Worm (Caenorhabditis elegans) whole organism, L2 larva: ENCODE measurements around the gene grk-2.
A peak's percentile ranks its signal among the peaks of the same experiment; 100 is the strongest.

Experiments used
- C34F6.9 ChIP-seq: fragments of 150-350 bp; optimal IDR thresholded peaks from 2 replicates; lab custom pipeline; 2014; ENCODE audit warnings: missing biosample characterization, missing genetic modification characterization
- F13H6.1 ChIP-seq: sonication (generic microtip); optimal IDR thresholded peaks from 2 replicates; lab custom pipeline; 2016; ENCODE audit warnings: missing genetic modification characterization, missing compliant biosample characterization
- R02D3.7 ChIP-seq: fragments of 150-350 bp; optimal IDR thresholded peaks from 2 replicates; lab custom pipeline; 2014; ENCODE audit warnings: missing biosample characterization, missing genetic modification characterization
- Y55F3AM.14 ChIP-seq: fragments of 200-800 bp; sonication (Bioruptor generic); optimal IDR thresholded peaks from 2 replicates; lab custom pipeline; 2018; ENCODE audit warnings: mild to moderate bottlenecking, missing genetic modification characterization, missing compliant biosample characterization
- ZK546.5 ChIP-seq: sonication (generic microtip); optimal IDR thresholded peaks from 2 replicates; lab custom pipeline; 2017; ENCODE audit warnings: missing biosample characterization, missing genetic modification characterization
- aly-2 ChIP-seq: fragments of 150-350 bp; optimal IDR thresholded peaks from 2 replicates; lab custom pipeline; 2014; ENCODE audit warnings: missing biosample characterization, missing genetic modification characterization
- ama-1 ChIP-seq: fragments of 150-350 bp; optimal IDR thresholded peaks from 2 replicates; lab custom pipeline; 2018; ENCODE audit warnings: inconsistent platforms
- blmp-1 ChIP-seq: sonication (generic microtip); optimal IDR thresholded peaks from 2 replicates; lab custom pipeline; 2017; ENCODE audit warnings: missing genetic modification characterization, mild to moderate bottlenecking, missing compliant biosample characterization, antibody characterized with exemption, moderate library complexity; ENCODE audit not compliant: insufficient read depth
- ceh-16 ChIP-seq: fragments of 150-350 bp; optimal IDR thresholded peaks from 2 replicates; lab custom pipeline; 2014; ENCODE audit warnings: missing biosample characterization, missing genetic modification characterization
- ceh-82 ChIP-seq: fragments of 150-350 bp; optimal IDR thresholded peaks from 2 replicates; lab custom pipeline; 2014; ENCODE audit warnings: missing biosample characterization, missing genetic modification characterization
- crh-2 ChIP-seq: sonication (generic microtip); optimal IDR thresholded peaks from 2 replicates; lab custom pipeline; 2017; ENCODE audit warnings: missing biosample characterization, missing genetic modification characterization
- dmd-4 ChIP-seq: sonication (generic microtip); optimal IDR thresholded peaks from 2 replicates; lab custom pipeline; 2017; ENCODE audit warnings: missing biosample characterization, missing genetic modification characterization
- egl-27 ChIP-seq: sonication (generic microtip); optimal IDR thresholded peaks from 3 replicates; lab custom pipeline; 2017; ENCODE audit warnings: missing biosample characterization, missing genetic modification reagents, missing genetic modification characterization
- elt-3 ChIP-seq: sonication (generic microtip); optimal IDR thresholded peaks from 2 replicates; lab custom pipeline; 2017; ENCODE audit warnings: missing biosample characterization, missing genetic modification characterization
- fos-1 ChIP-seq: fragments of 150-350 bp; optimal IDR thresholded peaks from 2 replicates; lab custom pipeline; 2014; ENCODE audit warnings: missing biosample characterization, missing genetic modification characterization
- lin-11 ChIP-seq: fragments of 150-350 bp; sonication (generic microtip); optimal IDR thresholded peaks from 2 replicates; lab custom pipeline; 2014; ENCODE audit warnings: missing biosample characterization, missing genetic modification characterization, inconsistent platforms, mixed read lengths
- lin-13 ChIP-seq: fragments of 150-350 bp; optimal IDR thresholded peaks from 2 replicates; lab custom pipeline; 2014; ENCODE audit warnings: missing biosample characterization, missing genetic modification reagents, missing genetic modification characterization
- lin-39 ChIP-seq: fragments of 150-350 bp; optimal IDR thresholded peaks from 2 replicates; lab custom pipeline; 2014; ENCODE audit warnings: missing biosample characterization, missing genetic modification reagents, missing genetic modification characterization
- lsy-2 ChIP-seq, 2 experiments: fragments of 150-350 bp in 1 of 2; sonication (generic microtip) in 1 of 2; optimal IDR thresholded peaks; 2 replicates each; lab custom pipeline; 2014 to 2017; ENCODE audit warnings: missing biosample characterization in 2 of 2, missing genetic modification characterization in 2 of 2
- mbf-1 ChIP-seq: sonication (generic microtip); optimal IDR thresholded peaks from 2 replicates; lab custom pipeline; 2017; ENCODE audit warnings: missing biosample characterization, missing genetic modification characterization
- nhr-129 ChIP-seq: fragments of 150-350 bp; optimal IDR thresholded peaks from 2 replicates; lab custom pipeline; 2014; ENCODE audit warnings: missing biosample characterization, missing genetic modification characterization
- nhr-21 ChIP-seq: fragments of 150-350 bp; optimal IDR thresholded peaks from 2 replicates; lab custom pipeline; 2014; ENCODE audit warnings: missing biosample characterization, missing genetic modification characterization
- nhr-23 ChIP-seq: fragments of 150-350 bp; optimal IDR thresholded peaks from 2 replicates; lab custom pipeline; 2014; ENCODE audit warnings: missing biosample characterization, missing genetic modification reagents, missing genetic modification characterization
- nhr-237 ChIP-seq: fragments of 150-350 bp; optimal IDR thresholded peaks from 2 replicates; lab custom pipeline; 2014; ENCODE audit warnings: missing biosample characterization, missing genetic modification characterization
- nhr-25 ChIP-seq: fragments of 150-350 bp; sonication (generic microtip); optimal IDR thresholded peaks from 3 replicates; lab custom pipeline; 2014; ENCODE audit warnings: missing biosample characterization, missing genetic modification characterization
- peb-1 ChIP-seq: fragments of 150-350 bp; optimal IDR thresholded peaks from 2 replicates; lab custom pipeline; 2014; ENCODE audit warnings: missing biosample characterization, missing genetic modification characterization
- sem-4 ChIP-seq: fragments of 150-350 bp; optimal IDR thresholded peaks from 2 replicates; lab custom pipeline; 2014; ENCODE audit warnings: missing biosample characterization, missing genetic modification reagents, missing genetic modification characterization
- skn-1 ChIP-seq: sonication (generic microtip); optimal IDR thresholded peaks from 2 replicates; lab custom pipeline; 2017; ENCODE audit warnings: missing biosample characterization, missing genetic modification characterization
- sma-3 ChIP-seq: sonication (generic microtip); optimal IDR thresholded peaks from 2 replicates; lab custom pipeline; 2016; ENCODE audit warnings: missing genetic modification reagents, missing genetic modification characterization, missing compliant biosample characterization
- unc-62 ChIP-seq: fragments of 150-350 bp; optimal IDR thresholded peaks from 2 replicates; lab custom pipeline; 2014; ENCODE audit warnings: missing biosample characterization, missing genetic modification reagents, missing genetic modification characterization
- zag-1 ChIP-seq: fragments of 150-350 bp; optimal IDR thresholded peaks from 2 replicates; lab custom pipeline; 2014; ENCODE audit warnings: missing biosample characterization, missing genetic modification characterization

grk-2 gene

ce11 chrIII:640198-640803, 35.6 kb upstream of the grk-2 start, which contains the start of the genes tag-266 and tag-267 (continued):
- TF ChIP-seq Y55F3AM.14 (GFP tag; lab: Kevin White, UChicago) (peak; percentile 32), dmd-4 (tag; lab: Kevin White, UChicago) (no peak)

DNA sequence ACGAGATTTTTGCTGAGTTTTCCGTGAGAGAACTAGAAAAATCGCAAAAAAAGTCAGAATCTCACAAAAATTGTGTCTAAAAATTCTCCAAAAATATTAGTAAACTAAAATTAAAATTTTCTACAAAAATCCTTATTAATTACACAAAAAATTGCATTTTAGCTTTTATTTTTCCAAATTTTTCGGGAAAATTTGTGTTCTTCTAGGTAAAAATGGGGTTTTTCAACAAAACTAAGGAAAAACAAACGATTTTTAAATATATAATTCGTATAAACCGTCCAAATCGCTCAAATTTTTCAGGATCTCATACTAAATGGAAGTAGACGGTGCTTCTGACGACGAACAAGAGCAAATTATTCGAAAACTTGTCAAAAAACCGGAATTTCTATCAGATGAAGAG, 34.2 kb upstream of the grk-2 start, which contains the start of gene W06E11.1:
W06E11.1 (plus strand) TSS at position 301 of the 400 bp plus-strand sequence.
- no peak for TF ChIP-seq sma-3
- no peak for TF ChIP-seq ceh-16 (tag; lab: Kevin White, UChicago)
- TF ChIP-seq dmd-4 (tag; lab: Kevin White, UChicago): no peak
- no peak for TF ChIP-seq unc-62 (GFP tag; lab: Kevin White, UChicago)
- TF ChIP-seq lin-11 (tag; lab: Kevin White, UChicago): no peak
- TF ChIP-seq R02D3.7: no peak
- TF ChIP-seq peb-1 (tag; lab: Kevin White, UChicago): no peak
- TF ChIP-seq elt-3 (tag; lab: Kevin White, UChicago): no peak
- TF ChIP-seq egl-27 (tag; lab: Kevin White, UChicago): no peak
- no peak for TF ChIP-seq lin-39 (tag; lab: Kevin White, UChicago)
- no peak for TF ChIP-seq nhr-129 (tag; lab: Kevin White, UChicago)
- no peak for TF ChIP-seq C34F6.9

DNA sequence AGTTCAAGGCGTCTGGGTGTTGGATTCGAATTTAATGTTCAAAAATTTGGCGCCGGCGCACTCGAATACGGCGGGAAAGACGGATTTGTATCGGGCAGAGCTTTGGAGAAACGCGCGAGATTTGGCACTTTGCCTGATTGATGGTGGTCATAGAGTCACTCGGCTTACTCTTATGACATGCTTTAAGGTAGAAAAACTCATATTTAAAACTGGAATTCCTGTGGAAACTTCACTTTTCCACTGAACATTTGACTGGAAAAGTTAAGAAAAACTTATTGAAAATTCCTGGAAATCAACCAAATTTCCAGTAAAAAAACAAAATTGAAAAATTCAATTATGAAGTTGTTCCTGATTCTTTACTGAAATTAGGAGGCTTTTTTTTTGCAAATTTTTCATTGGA, 31.3 kb upstream of the grk-2 start:
- TF ChIP-seq skn-1 (tag; lab: Kevin White, UChicago): no peak
- no peak for TF ChIP-seq mbf-1

DNA sequence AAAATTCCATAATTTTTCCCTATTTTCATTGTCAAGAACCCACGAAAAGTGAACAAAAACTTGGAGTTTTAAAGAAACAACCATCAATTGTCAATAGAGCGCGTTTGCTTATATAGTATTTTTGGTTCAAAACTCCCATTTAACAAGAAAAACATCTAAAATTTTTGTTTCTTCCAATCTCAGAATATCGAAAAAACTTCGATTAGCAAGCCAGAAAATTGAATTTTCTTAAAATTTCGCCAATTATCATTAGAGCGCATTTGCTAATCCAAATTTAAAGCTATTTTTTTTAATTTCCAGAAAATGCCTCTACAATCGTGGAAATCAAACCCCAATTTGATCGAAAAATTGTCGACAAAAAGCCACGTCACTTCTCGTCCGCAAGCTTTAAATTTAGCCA, 29.5 kb upstream of the grk-2 start, which contains the start of gene orai-1:
orai-1 (plus strand) TSS at position 301 of the 400 bp plus-strand sequence.
- TF ChIP-seq lsy-2 (tag; optimal IDR thresholded peaks at IDR 0.05; lab: Kevin White, UChicago): no peak
- no peak for TF ChIP-seq nhr-23 (tag; lab: Kevin White, UChicago)
- no peak for TF ChIP-seq mbf-1
- TF ChIP-seq, all 48 proteins: peak for 0

- TF ChIP-seq R02D3.7: no peak
- peak; percentile 15 for TF ChIP-seq nhr-25
- TF ChIP-seq F13H6.1 (tag; lab: Kevin White, UChicago): peak; percentile 1
- peak; percentile 79 for TF ChIP-seq crh-2 (tag; lab: Kevin White, UChicago)
- TF ChIP-seq dmd-4 (tag; lab: Kevin White, UChicago): no peak
- TF ChIP-seq blmp-1: no peak
- peak; percentile 61 for TF ChIP-seq C34F6.9
- peak in 1 of 2 experiments; percentile 7 for TF ChIP-seq lsy-2 (tag; optimal IDR thresholded peaks at IDR 0.05; lab: Kevin White, UChicago)
- TF ChIP-seq fos-1 (tag; lab: Kevin White, UChicago): peak; percentile 33
Measured at ce11 chrIII:647248-647647, 28.7 kb upstream of the grk-2 start.

DNA sequence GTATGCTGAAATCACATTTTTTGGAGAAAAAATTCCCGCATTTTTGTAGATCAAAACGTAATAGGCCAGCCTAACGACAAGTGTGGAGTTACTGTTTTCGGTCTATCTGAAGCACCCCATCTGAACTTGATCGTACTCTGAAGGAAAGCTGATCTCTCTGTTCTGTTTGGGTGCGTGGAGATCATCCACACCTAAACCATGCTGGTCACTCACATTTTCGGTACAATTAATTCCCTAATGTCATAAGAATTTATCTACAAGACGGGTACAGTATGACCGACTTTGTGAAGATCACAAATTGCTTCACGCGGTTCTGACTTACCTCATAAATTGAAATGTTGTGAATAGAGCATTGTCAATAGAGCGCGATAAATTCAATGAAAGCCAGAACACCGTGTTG, 26.0 kb upstream of the grk-2 start:
- no peak for TF ChIP-seq sem-4
- no peak for TF ChIP-seq zag-1
- no peak for TF ChIP-seq nhr-237 (tag; lab: Kevin White, UChicago)
- no peak for TF ChIP-seq ZK546.5 (tag; lab: Kevin White, UChicago)
- TF ChIP-seq Y55F3AM.14 (GFP tag; lab: Kevin White, UChicago): no peak
- no peak for TF ChIP-seq ceh-82 (tag; lab: Kevin White, UChicago)
- TF ChIP-seq aly-2: no peak
- TF ChIP-seq nhr-21 (tag; lab: Kevin White, UChicago): no peak
- TF ChIP-seq lin-39 (tag; lab: Kevin White, UChicago): no peak
- no peak for TF ChIP-seq egl-27 (tag; lab: Kevin White, UChicago)
- no peak for TF ChIP-seq R02D3.7
- TF ChIP-seq peb-1 (tag; lab: Kevin White, UChicago): no peak
- no peak for TF ChIP-seq sma-3
- TF ChIP-seq nhr-23 (tag; lab: Kevin White, UChicago): no peak
- TF ChIP-seq F13H6.1 (tag; lab: Kevin White, UChicago): no peak
- no peak for TF ChIP-seq lin-13
- no peak for TF ChIP-seq lin-11 (tag; lab: Kevin White, UChicago)
- no peak for TF ChIP-seq ama-1 (lab: Kevin White, UChicago)
- TF ChIP-seq dmd-4 (tag; lab: Kevin White, UChicago): no peak
